Fruit fly (Drosophila melanogaster) S2 (cell line): ENCODE data around the gene fd3F.

Source experiments
- CG8478 ChIP-seq: fragments of >200 bp; optimal IDR thresholded peaks from 2 replicates; lab custom pipeline; 2018
- CTCF ChIP-seq, 2 experiments: fragments of >200 bp; optimal IDR thresholded peaks; 2 replicates each; lab custom pipeline; 2018

- TF ChIP-seq CTCF (optimal IDR thresholded peaks at IDR 0.05; lab: Kevin White, UChicago) (no peak), CG8478 (lab: Kevin White, UChicago) (no peak)
Measured at dm6 chrX:3778135-3778951, 23.8 kb upstream of the fd3F start.
